Worm (Caenorhabditis elegans) whole organism, L3 larva: Measurements from ENCODE around the gene sri-60.

Source experiments
- elt-2 ChIP-seq: sonication (generic microtip); optimal IDR thresholded peaks from 2 replicates; lab custom pipeline; 2016; ENCODE audit warnings: missing genetic modification reagents, mild to moderate bottlenecking, missing genetic modification characterization, missing compliant biosample characterization
- lin-39 ChIP-seq: fragments of 150-350 bp; optimal IDR thresholded peaks from 2 replicates; lab custom pipeline; 2018; ENCODE audit warnings: missing biosample characterization, missing genetic modification reagents, missing genetic modification characterization
- mdl-1 ChIP-seq: fragments of 150-350 bp; optimal IDR thresholded peaks from 2 replicates; lab custom pipeline; 2014; ENCODE audit warnings: missing biosample characterization, missing genetic modification characterization
- nhr-23 ChIP-seq: fragments of 150-350 bp; optimal IDR thresholded peaks from 2 replicates; lab custom pipeline; 2014; ENCODE audit warnings: missing biosample characterization, missing genetic modification reagents, missing genetic modification characterization
- nhr-43 ChIP-seq: sonication (generic microtip); optimal IDR thresholded peaks from 2 replicates; lab custom pipeline; 2016; ENCODE audit warnings: mild to moderate bottlenecking, missing genetic modification characterization, missing compliant biosample characterization; ENCODE audit not compliant: poor library complexity, severe bottlenecking
- sea-2 ChIP-seq: fragments of 150-350 bp; sonication (generic microtip); optimal IDR thresholded peaks from 4 replicates; lab custom pipeline; 2014; ENCODE audit warnings: missing biosample characterization, missing genetic modification reagents, missing genetic modification characterization
- snpc-4 ChIP-seq: fragments of 150-350 bp; optimal IDR thresholded peaks from 2 replicates; lab custom pipeline; 2014; ENCODE audit warnings: missing biosample characterization, missing genetic modification characterization
- unc-62 ChIP-seq: fragments of 150-350 bp; sonication (generic microtip); optimal IDR thresholded peaks from 4 replicates; lab custom pipeline; 2014; ENCODE audit warnings: missing biosample characterization, missing genetic modification reagents, missing genetic modification characterization
- ztf-4 ChIP-seq: fragments of 150-350 bp; optimal IDR thresholded peaks from 2 replicates; lab custom pipeline; 2014; ENCODE audit warnings: missing biosample characterization, missing genetic modification characterization

ce11 chrII:2690080-2690479 is 12.6 kb downstream of the sri-60 start, which contains the start of gene nspf-3:
- TF ChIP-seq nhr-43 (tag; lab: Kevin White, UChicago) = no peak
- TF ChIP-seq elt-2 (tag; lab: Kevin White, UChicago) = no peak
- TF ChIP-seq nhr-23 (tag; lab: Kevin White, UChicago) = no peak
- TF ChIP-seq unc-62 = no peak
- no peak for TF ChIP-seq lin-39 (tag; lab: Kevin White, UChicago)
- TF ChIP-seq snpc-4 = no peak
- TF ChIP-seq mdl-1 (tag; lab: Kevin White, UChicago) = no peak
- TF ChIP-seq ztf-4 (tag; lab: Kevin White, UChicago) = no peak
- TF ChIP-seq sea-2 (GFP tag; lab: Kevin White, UChicago) = no peak
